Worm (Caenorhabditis elegans) whole organism, L2 larva: ENCODE data around the gene C30B5.2.

Experiments
- R02D3.7 ChIP-seq: fragments of 150-350 bp; optimal IDR thresholded peaks from 2 replicates; lab custom pipeline; 2014; ENCODE audit warnings: missing biosample characterization, missing genetic modification characterization
- alr-1 ChIP-seq: fragments of 150-350 bp; optimal IDR thresholded peaks from 2 replicates; lab custom pipeline; 2014; ENCODE audit warnings: missing biosample characterization, missing genetic modification characterization
- aly-2 ChIP-seq: fragments of 150-350 bp; optimal IDR thresholded peaks from 2 replicates; lab custom pipeline; 2014; ENCODE audit warnings: missing biosample characterization, missing genetic modification characterization
- ama-1 ChIP-seq: fragments of 150-350 bp; optimal IDR thresholded peaks from 2 replicates; lab custom pipeline; 2018; ENCODE audit warnings: inconsistent platforms
- blmp-1 ChIP-seq: sonication (generic microtip); optimal IDR thresholded peaks from 2 replicates; lab custom pipeline; 2017; ENCODE audit warnings: missing genetic modification characterization, mild to moderate bottlenecking, missing compliant biosample characterization, antibody characterized with exemption, moderate library complexity; ENCODE audit not compliant: insufficient read depth
- ceh-82 ChIP-seq: fragments of 150-350 bp; optimal IDR thresholded peaks from 2 replicates; lab custom pipeline; 2014; ENCODE audit warnings: missing biosample characterization, missing genetic modification characterization
- lin-13 ChIP-seq: fragments of 150-350 bp; optimal IDR thresholded peaks from 2 replicates; lab custom pipeline; 2014; ENCODE audit warnings: missing biosample characterization, missing genetic modification reagents, missing genetic modification characterization
- nhr-6 ChIP-seq: fragments of 150-350 bp; optimal IDR thresholded peaks from 2 replicates; lab custom pipeline; 2014; ENCODE audit warnings: missing biosample characterization, missing genetic modification characterization
- snpc-4 ChIP-seq: fragments of 150-350 bp; optimal IDR thresholded peaks from 2 replicates; lab custom pipeline; 2014; ENCODE audit warnings: missing biosample characterization, missing genetic modification characterization
- ztf-1 ChIP-seq: fragments of 200-800 bp; sonication (Bioruptor generic); conservative IDR thresholded peaks from 2 replicates; pipeline ENCODE4 v1.3.6; 2022; ENCODE audit warnings: missing genetic modification characterization, missing compliant biosample characterization
- ztf-11 ChIP-seq: sonication (generic microtip); optimal IDR thresholded peaks from 2 replicates; lab custom pipeline; 2017; ENCODE audit warnings: missing biosample characterization, missing genetic modification characterization

DNA sequence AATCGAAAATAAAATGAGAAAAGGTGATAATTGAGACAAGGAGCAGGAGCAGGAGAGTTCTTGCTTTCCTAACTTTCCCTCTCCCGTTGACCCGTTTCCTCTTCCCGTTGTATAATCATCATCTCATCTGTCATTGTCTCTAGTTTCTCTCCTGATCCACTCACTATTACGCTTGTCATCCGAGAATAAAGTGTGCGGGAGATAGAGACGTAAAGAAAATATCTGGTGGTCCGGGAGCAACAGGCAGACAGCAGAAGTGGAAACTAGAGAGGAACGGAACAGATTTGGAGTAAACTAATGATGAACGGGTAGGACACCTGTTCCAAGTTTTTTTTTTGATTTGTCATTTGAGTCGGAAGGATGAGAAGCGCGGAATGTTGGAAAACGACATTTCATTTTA, 26.7 kb upstream of the C30B5.2 start:
- TF ChIP-seq aly-2 (tag; lab: Kevin White, UChicago) (no peak), R02D3.7 (no peak), blmp-1 (tag; lab: Kevin White, UChicago) (no peak), lin-13 (GFP tag; lab: Kevin White, UChicago) (no peak), ztf-1 (GFP tag; lab: Robert Waterston, UW) (no peak), ama-1 (no peak), ceh-82 (tag; lab: Kevin White, UChicago) (no peak), snpc-4 (tag; lab: Kevin White, UChicago) (no peak), alr-1 (no peak), ztf-11 (tag; lab: Kevin White, UChicago) (no peak), nhr-6 (tag; lab: Kevin White, UChicago) (no peak)
